Worm (Caenorhabditis elegans): ENCODE results near the gene cox-5A.

- no peak for TF ChIP-seq ref-2 (tag; optimal IDR thresholded peaks at IDR 0.05)
- no peak for TF ChIP-seq F13H6.1 (tag; optimal IDR thresholded peaks at IDR 0.05)
- no peak for TF ChIP-seq dmd-4 (tag; optimal IDR thresholded peaks at IDR 0.05; ENCODE audit: borderline replicate concordance)
- no peak for TF ChIP-seq pha-2 (tag; optimal IDR thresholded peaks at IDR 0.05)
- TF ChIP-seq ceh-31 (tag; optimal IDR thresholded peaks at IDR 0.05) = no peak
- no peak for TF ChIP-seq sox-4 (tag; optimal IDR thresholded peaks at IDR 0.05)
- TF ChIP-seq tbx-2 (tag; optimal IDR thresholded peaks at IDR 0.05) = no peak
- no peak for TF ChIP-seq tbx-7 (tag; optimal IDR thresholded peaks at IDR 0.05)
- TF ChIP-seq nhr-11 (tag; optimal IDR thresholded peaks at IDR 0.05) = no peak
- no peak for TF ChIP-seq hlh-8 (tag; optimal IDR thresholded peaks at IDR 0.05)
- no peak for TF ChIP-seq dve-1 (tag; optimal IDR thresholded peaks at IDR 0.05)
- TF ChIP-seq zip-5 (tag; optimal IDR thresholded peaks at IDR 0.05) = no peak
- no peak for TF ChIP-seq pha-4 (tag; optimal IDR thresholded peaks at IDR 0.05)
Measured at ce11 chrIII:12885153-12885552, 20.1 kb upstream of the cox-5A start.
